Fruit fly (Drosophila melanogaster) whole organism, wandering third instar larva: ENCODE results near the gene Drsl3.

Experiments used
- CG32264 ChIP-seq: fragments of 200-800 bp; sonication (Bioruptor generic); optimal IDR thresholded peaks from 2 replicates; lab custom pipeline; 2016; ENCODE audit warnings: missing biosample characterization, missing genetic modification characterization
- CG9705 ChIP-seq: fragments of 200-800 bp; sonication (Bioruptor generic); optimal IDR thresholded peaks from 2 replicates; lab custom pipeline; 2018; ENCODE audit warnings: missing biosample characterization, mild to moderate bottlenecking, missing genetic modification characterization
- CrebA ChIP-seq: fragments of 200-800 bp; sonication (Bioruptor generic); optimal IDR thresholded peaks from 2 replicates; lab custom pipeline; 2016; ENCODE audit warnings: missing biosample characterization, mild to moderate bottlenecking, missing genetic modification characterization, borderline replicate concordance
- Dfd ChIP-seq: fragments of >200 bp; optimal IDR thresholded peaks from 2 replicates; lab custom pipeline; 2017; ENCODE audit warnings: missing biosample characterization, missing genetic modification characterization
- HLH106 ChIP-seq: fragments of 200-800 bp; optimal IDR thresholded peaks from 3 replicates; lab custom pipeline; 2019; ENCODE audit warnings: missing biosample characterization, mild to moderate bottlenecking, missing genetic modification characterization, moderate library complexity
- Hnf4 ChIP-seq: fragments of 200-800 bp; sonication (Bioruptor generic); optimal IDR thresholded peaks from 2 replicates; lab custom pipeline; 2016; ENCODE audit warnings: missing biosample characterization, mild to moderate bottlenecking, missing genetic modification characterization
- Hr83 ChIP-seq: fragments of 200-300 bp; sonication (Bioruptor generic); optimal IDR thresholded peaks from 2 replicates; lab custom pipeline; 2016; ENCODE audit warnings: missing biosample characterization, mild to moderate bottlenecking, missing genetic modification characterization, moderate library complexity; ENCODE audit not compliant: poor library complexity, severe bottlenecking
- Jra ChIP-seq: sonication (Bioruptor generic); optimal IDR thresholded peaks from 2 replicates; lab custom pipeline; 2016; ENCODE audit warnings: missing biosample characterization, missing genetic modification characterization
- Mio ChIP-seq: sonication (Bioruptor generic); optimal IDR thresholded peaks from 2 replicates; lab custom pipeline; 2016; ENCODE audit warnings: missing biosample characterization, missing genetic modification characterization
- Myc ChIP-seq: fragments of >200 bp; optimal IDR thresholded peaks from 2 replicates; lab custom pipeline; 2017
- N ChIP-seq: fragments of >200 bp; optimal IDR thresholded peaks from 2 replicates; lab custom pipeline; 2018; ENCODE audit warnings: missing biosample characterization, missing external identifiers, missing genetic modification characterization
- OdsH ChIP-seq: fragments of 200-800 bp; sonication (Bioruptor generic); optimal IDR thresholded peaks from 2 replicates; lab custom pipeline; 2016; ENCODE audit warnings: missing biosample characterization, mild to moderate bottlenecking, missing genetic modification characterization
- Rel ChIP-seq, 2 experiments: fragments of 200-800 bp; sonication (Bioruptor generic) in 1 of 2; optimal IDR thresholded peaks; 2 replicates in 1 of 2; 3 replicates in 1 of 2; lab custom pipeline; 2016 to 2019; ENCODE audit warnings: mild to moderate bottlenecking in 2 of 2, missing biosample characterization in 2 of 2, missing genetic modification characterization in 2 of 2, moderate library complexity in 1 of 2
- Sp1 ChIP-seq: fragments of 200-800 bp; sonication (Bioruptor generic); optimal IDR thresholded peaks from 3 replicates; lab custom pipeline; 2019; ENCODE audit warnings: missing biosample characterization, mild to moderate bottlenecking, missing genetic modification characterization, moderate library complexity
- Vsx2 ChIP-seq: fragments of 200-300, 225-300 bp; sonication (Bioruptor generic); optimal IDR thresholded peaks from 2 replicates; lab custom pipeline; 2018; ENCODE audit warnings: missing biosample characterization, missing genetic modification characterization; ENCODE audit not compliant: partially characterized antibody
- br ChIP-seq: fragments of 200-800 bp; sonication (Bioruptor generic); optimal IDR thresholded peaks from 2 replicates; lab custom pipeline; 2016; ENCODE audit warnings: missing biosample characterization, missing genetic modification characterization
- dl ChIP-seq, 2 experiments: fragments of 175-275, 200-275 bp in 1 of 2; fragments of 200-275 bp in 1 of 2; sonication (Bioruptor generic); optimal IDR thresholded peaks; lab custom pipeline; 2018; ENCODE audit warnings: mild to moderate bottlenecking in 2 of 2, missing biosample characterization in 2 of 2, missing genetic modification characterization in 2 of 2, moderate library complexity in 2 of 2; ENCODE audit not compliant: partially characterized antibody in 2 of 2, insufficient read depth in 1 of 2
- dmrt93B ChIP-seq: fragments of 200-800 bp; sonication (Bioruptor generic); optimal IDR thresholded peaks from 2 replicates; lab custom pipeline; 2018; ENCODE audit warnings: missing biosample characterization, mild to moderate bottlenecking, missing genetic modification characterization
- dsf ChIP-seq: sonication (Bioruptor generic); optimal IDR thresholded peaks from 2 replicates; lab custom pipeline; 2016; ENCODE audit warnings: missing biosample characterization, missing genetic modification characterization, borderline replicate concordance
- ey ChIP-seq: fragments of 200-800 bp; sonication (Bioruptor generic); optimal IDR thresholded peaks from 2 replicates; lab custom pipeline; 2016; ENCODE audit warnings: missing biosample characterization, missing genetic modification characterization
- fru ChIP-seq: fragments of 200-800 bp; sonication (Bioruptor generic); optimal IDR thresholded peaks from 3 replicates; lab custom pipeline; 2016; ENCODE audit warnings: missing biosample characterization, mild to moderate bottlenecking, missing genetic modification characterization
- h ChIP-seq: fragments of 200-800 bp; sonication (Bioruptor generic); optimal IDR thresholded peaks from 3 replicates; lab custom pipeline; 2016; ENCODE audit warnings: missing biosample characterization, mild to moderate bottlenecking, missing genetic modification characterization
- jim ChIP-seq: fragments of 175-275, 200-325 bp; sonication (Bioruptor generic); optimal IDR thresholded peaks from 2 replicates; lab custom pipeline; 2016; ENCODE audit warnings: missing biosample characterization, mild to moderate bottlenecking, missing genetic modification characterization
- rgr ChIP-seq: fragments of 200-800 bp; sonication (Bioruptor generic); optimal IDR thresholded peaks from 3 replicates; lab custom pipeline; 2016; ENCODE audit warnings: missing biosample characterization, mild to moderate bottlenecking, missing genetic modification characterization
- sage ChIP-seq: fragments of 200-800 bp; sonication (Bioruptor generic); optimal IDR thresholded peaks from 2 replicates; lab custom pipeline; 2016; ENCODE audit warnings: missing biosample characterization, mild to moderate bottlenecking, missing genetic modification characterization
- sv ChIP-seq: fragments of 200-800 bp; sonication (Bioruptor generic); optimal IDR thresholded peaks from 3 replicates; lab custom pipeline; 2016; ENCODE audit warnings: missing biosample characterization, missing genetic modification characterization
- tai ChIP-seq: sonication (Bioruptor generic); optimal IDR thresholded peaks from 2 replicates; lab custom pipeline; 2016; ENCODE audit warnings: missing biosample characterization, missing genetic modification characterization
- usp ChIP-seq: fragments of >200 bp; optimal IDR thresholded peaks from 2 replicates; lab custom pipeline; 2017; ENCODE audit warnings: missing biosample characterization, missing genetic modification characterization
- woc ChIP-seq: sonication (Bioruptor generic); optimal IDR thresholded peaks from 2 replicates; lab custom pipeline; 2016; ENCODE audit warnings: missing biosample characterization, mild to moderate bottlenecking, missing genetic modification characterization

Gene Drsl3

dm6 chr3L:3274463-3275177 is 40.2 kb upstream of the Drsl3 start:
- TF ChIP-seq br (no peak), Rel (GFP tag; optimal IDR thresholded peaks at IDR 0.05; lab: Kevin White, UChicago) (no peak), Rel (tag; optimal IDR thresholded peaks at IDR 0.05; lab: Kevin White, UChicago) (peak; percentile 8), sv (no peak)

dm6 chr3L:3276930-3277329 is 37.9 kb upstream of the Drsl3 start:
- no peak for TF ChIP-seq rgr (GFP tag; lab: Kevin White, UChicago)
- TF ChIP-seq usp (GFP tag; lab: Kevin White, UChicago): no peak
- TF ChIP-seq Myc (lab: Kevin White, UChicago): peak; percentile 45
- no peak for TF ChIP-seq Dfd (GFP tag; lab: Kevin White, UChicago)
- no peak for TF ChIP-seq h (GFP tag; lab: Kevin White, UChicago)
- no peak for TF ChIP-seq fru (GFP tag; lab: Kevin White, UChicago)
- no peak for TF ChIP-seq sage (GFP tag; lab: Kevin White, UChicago)
- no peak for TF ChIP-seq Hnf4 (GFP tag; lab: Kevin White, UChicago)
- no peak for TF ChIP-seq dl (GFP tag; optimal IDR thresholded peaks at IDR 0.05; lab: Kevin White, UChicago; ENCODE audit: insufficient read depth in 1 of 2, partially characterized antibody in 2 of 2)
- TF ChIP-seq sv: no peak
- TF ChIP-seq Rel (GFP tag; optimal IDR thresholded peaks at IDR 0.05; lab: Kevin White, UChicago): no peak
- no peak for TF ChIP-seq Rel (tag; optimal IDR thresholded peaks at IDR 0.05; lab: Kevin White, UChicago)
- no peak for TF ChIP-seq CG32264 (GFP tag; lab: Kevin White, UChicago)
- no peak for TF ChIP-seq jim (GFP tag; lab: Kevin White, UChicago)
- TF ChIP-seq dsf (GFP tag; lab: Kevin White, UChicago): no peak
- TF ChIP-seq Sp1 (GFP tag; lab: Kevin White, UChicago): no peak
- no peak for TF ChIP-seq Hr83 (GFP tag; lab: Kevin White, UChicago)
- no peak for TF ChIP-seq dmrt93B
- no peak for TF ChIP-seq Mio (GFP tag; lab: Kevin White, UChicago)
- peak; percentile 29 for TF ChIP-seq N
- no peak for TF ChIP-seq OdsH (GFP tag; lab: Kevin White, UChicago)
- TF ChIP-seq Vsx2 (GFP tag; lab: Kevin White, UChicago): peak; percentile 73
- TF ChIP-seq CG9705: no peak

- no peak for TF ChIP-seq ey (GFP tag; lab: Kevin White, UChicago)
- TF ChIP-seq Vsx2 (GFP tag; lab: Kevin White, UChicago): no peak
- no peak for TF ChIP-seq Jra (GFP tag; lab: Kevin White, UChicago)
- no peak for TF ChIP-seq jim (GFP tag; lab: Kevin White, UChicago)
- no peak for TF ChIP-seq HLH106 (tag; lab: Kevin White, UChicago)
- no peak for TF ChIP-seq dsf (GFP tag; lab: Kevin White, UChicago)
- TF ChIP-seq CG32264 (GFP tag; lab: Kevin White, UChicago): no peak
- TF ChIP-seq tai: no peak
- no peak for TF ChIP-seq usp (GFP tag; lab: Kevin White, UChicago)
- no peak for TF ChIP-seq woc
- no peak for TF ChIP-seq sage (GFP tag; lab: Kevin White, UChicago)
- no peak for TF ChIP-seq dl (GFP tag; optimal IDR thresholded peaks at IDR 0.05; lab: Kevin White, UChicago; ENCODE audit: insufficient read depth in 1 of 2, partially characterized antibody in 2 of 2)
- TF ChIP-seq Mio (GFP tag; lab: Kevin White, UChicago): no peak
- no peak for TF ChIP-seq Hnf4 (GFP tag; lab: Kevin White, UChicago)
- TF ChIP-seq Sp1 (GFP tag; lab: Kevin White, UChicago): no peak
- TF ChIP-seq, all 38 proteins: peak for 0
These were observed 34.9 kb upstream of the Drsl3 start, which contains the start of gene CG12017 for dm6 chr3L:3279930-3280329. CG12017 (plus strand) TSS chr3L:3280239.

- no peak for TF ChIP-seq Hnf4 (GFP tag; lab: Kevin White, UChicago)
- TF ChIP-seq N: no peak
- no peak for TF ChIP-seq HLH106 (tag; lab: Kevin White, UChicago)
- no peak for TF ChIP-seq CrebA (GFP tag; lab: Kevin White, UChicago)
These were observed 31.5 kb upstream of the Drsl3 start for dm6 chr3L:3283264-3283663.
